Fruit fly (Drosophila melanogaster) Kc167 (cell line): ENCODE data around the gene CG5191.

Experiments
- Sin3A ChIP-seq: fragments of >200 bp; optimal IDR thresholded peaks from 2 replicates; lab custom pipeline; 2018; ENCODE audit warnings: missing external identifiers
- h ChIP-seq: fragments of >200 bp; optimal IDR thresholded peaks from 3 replicates; lab custom pipeline; 2018; ENCODE audit warnings: missing external identifiers
- insv ChIP-seq: fragments of >200 bp; optimal IDR thresholded peaks from 3 replicates; lab custom pipeline; 2018; ENCODE audit warnings: missing external identifiers
- psq ChIP-seq: fragments of >200 bp; optimal IDR thresholded peaks from 2 replicates; lab custom pipeline; 2017; ENCODE audit warnings: missing external identifiers
- ttk ChIP-seq: sonication (Bioruptor generic); optimal IDR thresholded peaks from 2 replicates; lab custom pipeline; 2017; ENCODE audit warnings: missing external identifiers

dm6 chr3R:20608199-20608598, 47.5 kb downstream of the CG5191 start:
- TF ChIP-seq ttk (lab: Kevin White, UChicago) (no peak), insv (no peak), psq (no peak), Sin3A (lab: Kevin White, UChicago) (no peak), h (lab: Kevin White, UChicago) (no peak)
